Fruit fly (Drosophila melanogaster) whole organism, embryonic: ENCODE measurements around the gene red.

ENCODE experiments used
- BEAF-32 ChIP-seq: fragments of 200-800 bp; sonication (Bioruptor generic); optimal IDR thresholded peaks from 3 replicates; lab custom pipeline; 2017; ENCODE audit warnings: missing biosample characterization, missing genetic modification characterization, mild to moderate bottlenecking, moderate library complexity, missing genetic modification reagents
- CG10565 ChIP-seq: fragments of 200-800 bp; sonication (Bioruptor generic); optimal IDR thresholded peaks from 3 replicates; lab custom pipeline; 2016; ENCODE audit warnings: missing biosample characterization, mild to moderate bottlenecking, missing genetic modification characterization
- CG14014 ChIP-seq: fragments of 200-800 bp; sonication (Bioruptor generic); IDR thresholded peaks from 2 replicates; pipeline ENCODE4 v1.3.6; 2022; ENCODE audit warnings: missing biosample characterization, missing genetic modification characterization
- CG14050 ChIP-seq: fragments of 200-800 bp; sonication (Bioruptor generic); IDR thresholded peaks from 3 replicates; pipeline ENCODE4 v1.3.6; 2022; ENCODE audit warnings: missing biosample characterization, missing genetic modification characterization
- CG18599 ChIP-seq: fragments of 200-800 bp; sonication (Bioruptor generic); optimal IDR thresholded peaks from 3 replicates; lab custom pipeline; 2017; ENCODE audit warnings: missing biosample characterization, missing genetic modification characterization, mild to moderate bottlenecking, moderate library complexity, missing genetic modification reagents
- CG2116 ChIP-seq: fragments of 200-800 bp; sonication (Bioruptor generic); optimal IDR thresholded peaks from 3 replicates; lab custom pipeline; 2018; ENCODE audit warnings: missing biosample characterization, mild to moderate bottlenecking, missing genetic modification characterization
- CG2875 ChIP-seq: fragments of 200-800 bp; sonication (Bioruptor generic); optimal IDR thresholded peaks from 2 replicates; lab custom pipeline; 2017; ENCODE audit warnings: missing biosample characterization, mild to moderate bottlenecking, missing genetic modification characterization, missing genetic modification reagents
- CG31365 ChIP-seq: fragments of 200-800 bp; sonication (Bioruptor generic); optimal IDR thresholded peaks from 2 replicates; lab custom pipeline; 2018; ENCODE audit warnings: missing biosample characterization, mild to moderate bottlenecking, missing genetic modification characterization
- CG32772 ChIP-seq: fragments of 200-800 bp; sonication (Bioruptor generic); IDR thresholded peaks from 2 replicates; pipeline ENCODE4 v1.3.6; 2022; ENCODE audit warnings: missing biosample characterization, missing genetic modification characterization
- CG33213 ChIP-seq: fragments of 200-800 bp; sonication (Bioruptor generic); optimal IDR thresholded peaks from 3 replicates; lab custom pipeline; 2016; ENCODE audit warnings: missing biosample characterization, missing genetic modification characterization
- CG3847 ChIP-seq: fragments of 200-800 bp; sonication (Bioruptor generic); IDR thresholded peaks from 2 replicates; pipeline ENCODE4 v1.3.6; 2022; ENCODE audit warnings: missing biosample characterization, missing genetic modification characterization
- CG43689 ChIP-seq: fragments of 200-800 bp; sonication (Bioruptor generic); IDR thresholded peaks from 2 replicates; pipeline ENCODE4 v1.3.6; 2022; ENCODE audit warnings: missing biosample characterization, missing genetic modification characterization
- CG4730 ChIP-seq: fragments of 200-800 bp; sonication (Bioruptor generic); IDR thresholded peaks from 2 replicates; pipeline ENCODE4 v1.3.6; 2022; ENCODE audit warnings: missing biosample characterization, missing genetic modification characterization
- CG4854 ChIP-seq: fragments of 200-800 bp; sonication (Bioruptor generic); optimal IDR thresholded peaks from 2 replicates; lab custom pipeline; 2016; ENCODE audit warnings: missing biosample characterization, missing genetic modification characterization, inconsistent platforms
- CG5245 ChIP-seq: fragments of 200-800 bp; sonication (Bioruptor generic); optimal IDR thresholded peaks from 3 replicates; lab custom pipeline; 2016; ENCODE audit warnings: missing biosample characterization, missing genetic modification characterization
- CG6854 ChIP-seq: fragments of 200-800 bp; sonication (Bioruptor generic); optimal IDR thresholded peaks from 3 replicates; lab custom pipeline; 2017; ENCODE audit warnings: missing biosample characterization, mild to moderate bottlenecking, missing genetic modification characterization
- CG8944 ChIP-seq: fragments of 200-800 bp; sonication (Bioruptor generic); optimal IDR thresholded peaks from 3 replicates; lab custom pipeline; 2016; ENCODE audit warnings: missing biosample characterization, missing genetic modification characterization
- CG9609 ChIP-seq: fragments of 200-800 bp; sonication (Bioruptor generic); optimal IDR thresholded peaks from 3 replicates; lab custom pipeline; 2016; ENCODE audit warnings: missing biosample characterization, missing genetic modification characterization
- CG9932 ChIP-seq: fragments of 200-800 bp; sonication (Bioruptor generic); IDR thresholded peaks from 2 replicates; pipeline ENCODE4 v1.3.6; 2022; ENCODE audit warnings: missing biosample characterization, missing genetic modification characterization
- CrebB ChIP-seq: fragments of 200-800 bp; sonication (Bioruptor generic); optimal IDR thresholded peaks from 3 replicates; lab custom pipeline; 2018; ENCODE audit warnings: missing biosample characterization, mild to moderate bottlenecking, missing genetic modification characterization
- D19A ChIP-seq: fragments of 200-800 bp; optimal IDR thresholded peaks from 3 replicates; lab custom pipeline; 2019; ENCODE audit warnings: missing biosample characterization, mild to moderate bottlenecking, missing genetic modification characterization, moderate library complexity
- D19B ChIP-seq: fragments of 200-800 bp; sonication (Bioruptor generic); optimal IDR thresholded peaks from 2 replicates; lab custom pipeline; 2017; ENCODE audit warnings: missing biosample characterization, mild to moderate bottlenecking, missing genetic modification characterization
- Deaf1 ChIP-seq: fragments of 200-800 bp; optimal IDR thresholded peaks from 3 replicates; lab custom pipeline; 2019; ENCODE audit warnings: missing biosample characterization, mild to moderate bottlenecking, missing genetic modification characterization, moderate library complexity
- Dfd ChIP-seq, 2 experiments: fragments of >200 bp; optimal IDR thresholded peaks; 2 replicates each; lab custom pipeline; 2017; ENCODE audit warnings: missing biosample characterization in 2 of 2, missing genetic modification characterization in 2 of 2
- Dref ChIP-seq: fragments of 200-800 bp; sonication (Bioruptor generic); IDR thresholded peaks from 2 replicates; pipeline ENCODE4 v1.3.6; 2022; ENCODE audit warnings: missing biosample characterization, missing genetic modification characterization
- Elba2 ChIP-seq: fragments of 200-800 bp; sonication (Bioruptor generic); optimal IDR thresholded peaks from 3 replicates; lab custom pipeline; 2016; ENCODE audit warnings: missing biosample characterization, missing genetic modification characterization
- Fer2 ChIP-seq: fragments of 200-800 bp; sonication (Bioruptor generic); optimal IDR thresholded peaks from 2 replicates; lab custom pipeline; 2018; ENCODE audit warnings: missing biosample characterization, mild to moderate bottlenecking, missing genetic modification characterization, moderate library complexity
- Fer3 ChIP-seq: fragments of 200-800 bp; sonication (Bioruptor generic); optimal IDR thresholded peaks from 2 replicates; lab custom pipeline; 2018; ENCODE audit warnings: missing biosample characterization, mild to moderate bottlenecking, missing genetic modification characterization, moderate library complexity
- Lim3 ChIP-seq: fragments of 200-800 bp; sonication (Bioruptor generic); IDR thresholded peaks from 2 replicates; pipeline ENCODE4 v1.3.6; 2022; ENCODE audit warnings: missing biosample characterization, missing genetic modification characterization
- MESR4 ChIP-seq: fragments of 200-800 bp; sonication (Bioruptor generic); optimal IDR thresholded peaks from 2 replicates; lab custom pipeline; 2018; ENCODE audit warnings: missing biosample characterization, mild to moderate bottlenecking, missing genetic modification characterization, moderate library complexity
- Nf-YB ChIP-seq: fragments of 200-800 bp; sonication (Bioruptor generic); optimal IDR thresholded peaks from 3 replicates; lab custom pipeline; 2019; ENCODE audit warnings: missing biosample characterization, mild to moderate bottlenecking, missing genetic modification characterization, moderate library complexity
- Oaz ChIP-seq: fragments of 200-800 bp; sonication (Bioruptor generic); IDR thresholded peaks from 2 replicates; pipeline ENCODE4 v1.3.6; 2022; ENCODE audit warnings: missing biosample characterization, missing genetic modification characterization
- Ssrp ChIP-seq: fragments of 200-800 bp; sonication (Bioruptor generic); optimal IDR thresholded peaks from 2 replicates; lab custom pipeline; 2018; ENCODE audit warnings: missing biosample characterization, mild to moderate bottlenecking, missing genetic modification characterization, moderate library complexity
- YL-1 ChIP-seq: fragments of 200-800 bp; sonication (Bioruptor generic); optimal IDR thresholded peaks from 3 replicates; lab custom pipeline; 2017; ENCODE audit warnings: missing biosample characterization, mild to moderate bottlenecking, missing genetic modification characterization
- ac ChIP-seq: fragments of 200-800 bp; sonication (Bioruptor generic); optimal IDR thresholded peaks from 3 replicates; lab custom pipeline; 2017; ENCODE audit warnings: missing biosample characterization, mild to moderate bottlenecking, missing genetic modification characterization
- ara ChIP-seq: fragments of 200-800 bp; sonication (Bioruptor generic); IDR thresholded peaks from 2 replicates; pipeline ENCODE4 v1.3.6; 2022; ENCODE audit warnings: missing biosample characterization, missing genetic modification characterization
- corto ChIP-seq: fragments of 200-800 bp; sonication (Bioruptor generic); optimal IDR thresholded peaks from 2 replicates; lab custom pipeline; 2016; ENCODE audit warnings: missing biosample characterization, mild to moderate bottlenecking, missing genetic modification characterization, moderate library complexity
- eve ChIP-seq, 2 experiments: fragments of >200 bp; optimal IDR thresholded peaks; 2 replicates each; lab custom pipeline; 2017; ENCODE audit warnings: missing biosample characterization in 2 of 2, missing genetic modification characterization in 2 of 2
- eyg ChIP-seq: fragments of 200-800 bp; sonication (Bioruptor generic); optimal IDR thresholded peaks from 3 replicates; lab custom pipeline; 2016; ENCODE audit warnings: missing biosample characterization, missing genetic modification characterization
- gce ChIP-seq: fragments of 200-800 bp; sonication (Bioruptor generic); IDR thresholded peaks from 3 replicates; pipeline ENCODE4 v1.3.6; 2022; ENCODE audit warnings: missing biosample characterization, missing genetic modification characterization
- gcm ChIP-seq: fragments of 200-800 bp; sonication (Bioruptor generic); optimal IDR thresholded peaks from 2 replicates; lab custom pipeline; 2019; ENCODE audit warnings: missing biosample characterization, mild to moderate bottlenecking, missing genetic modification characterization, moderate library complexity
- gcm2 ChIP-seq: fragments of 200-800 bp; sonication (Bioruptor generic); optimal IDR thresholded peaks from 2 replicates; lab custom pipeline; 2016; ENCODE audit warnings: missing biosample characterization, missing genetic modification characterization
- gt ChIP-seq: fragments of 200-800 bp; sonication (Bioruptor generic); IDR thresholded peaks from 2 replicates; pipeline ENCODE4 v1.3.6; 2022; ENCODE audit warnings: missing biosample characterization, missing genetic modification characterization
- lola ChIP-seq, 3 experiments: fragments of >200 bp in 2 of 3; fragments of 200-800 bp in 1 of 3; sonication (Bioruptor generic) in 1 of 3; optimal IDR thresholded peaks; 2 replicates each; lab custom pipeline; 2017 to 2019; ENCODE audit warnings: missing biosample characterization in 3 of 3, missing genetic modification characterization in 3 of 3, mild to moderate bottlenecking in 1 of 3, moderate library complexity in 1 of 3
- sc ChIP-seq, 3 experiments: fragments of >200 bp in 2 of 3; fragments of 200-800 bp in 1 of 3; sonication (Bioruptor generic) in 1 of 3; optimal IDR thresholded peaks; 2 replicates in 2 of 3; 3 replicates in 1 of 3; lab custom pipeline; 2017; ENCODE audit warnings: mild to moderate bottlenecking in 1 of 3, missing biosample characterization in 1 of 3, missing genetic modification characterization in 1 of 3, missing genetic modification reagents in 1 of 3
- scrt ChIP-seq: fragments of 200-800 bp; sonication (Bioruptor generic); optimal IDR thresholded peaks from 2 replicates; lab custom pipeline; 2018; ENCODE audit warnings: missing biosample characterization, mild to moderate bottlenecking, missing genetic modification characterization, moderate library complexity
- shn ChIP-seq: fragments of 200-800 bp; sonication (Bioruptor generic); optimal IDR thresholded peaks from 3 replicates; lab custom pipeline; 2016; ENCODE audit warnings: missing biosample characterization, missing genetic modification characterization
- sqz ChIP-seq: fragments of 200-800 bp; sonication (Bioruptor generic); optimal IDR thresholded peaks from 3 replicates; lab custom pipeline; 2018; ENCODE audit warnings: missing biosample characterization, mild to moderate bottlenecking, missing genetic modification characterization
- stwl ChIP-seq: fragments of 200-800 bp; sonication (Bioruptor generic); optimal IDR thresholded peaks from 3 replicates; lab custom pipeline; 2018; ENCODE audit warnings: missing biosample characterization, mild to moderate bottlenecking, missing genetic modification characterization, moderate library complexity
- tll ChIP-seq, 2 experiments: fragments of 200-800 bp in 1 of 2; fragments of >200 bp in 1 of 2; sonication (Bioruptor generic) in 1 of 2; optimal IDR thresholded peaks; 2 replicates each; lab custom pipeline; 2017 to 2019; ENCODE audit warnings: missing biosample characterization in 2 of 2, missing genetic modification characterization in 2 of 2, mild to moderate bottlenecking in 1 of 2, moderate library complexity in 1 of 2
- zfh1 ChIP-seq: fragments of 200-800 bp; sonication (Bioruptor generic); IDR thresholded peaks from 3 replicates; pipeline ENCODE4 v1.3.6; 2022; ENCODE audit warnings: missing biosample characterization, missing genetic modification characterization

red gene

DNA sequence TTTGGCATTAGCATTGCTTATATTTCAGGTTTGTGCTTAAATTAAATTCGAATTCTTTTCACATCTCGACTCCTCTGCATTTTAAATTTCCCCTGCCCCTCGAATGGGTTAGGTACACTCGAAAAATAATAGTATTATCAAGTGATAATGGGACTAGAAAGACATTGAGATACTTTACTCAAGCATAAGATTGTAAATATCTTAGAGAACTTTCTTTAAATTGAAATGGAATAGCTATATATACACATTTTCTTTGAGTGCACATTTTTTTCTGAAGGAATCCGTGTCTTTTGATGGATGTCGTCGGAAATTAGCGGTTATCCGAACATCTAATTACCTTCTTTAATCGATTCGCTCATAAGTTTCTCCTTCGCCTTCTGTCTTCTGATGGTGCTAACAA, 22.2 kb downstream of the red start (continued):
- TF ChIP-seq Dfd (GFP tag; optimal IDR thresholded peaks at IDR 0.05; lab: Kevin White, UChicago) (no peak), CG18599 (GFP tag; lab: Kevin White, UChicago) (no peak), sqz (GFP tag; lab: Kevin White, UChicago) (no peak), Fer3 (tag; lab: Kevin White, UChicago) (peak; percentile 18), CG4854 (GFP tag; lab: Kevin White, UChicago) (no peak), Dref (GFP tag; lab: Robert Waterston, UW) (no peak), Nf-YB (no peak), Lim3 (GFP tag; lab: Robert Waterston, UW) (no peak), gce (no peak), gcm2 (GFP tag; lab: Kevin White, UChicago) (no peak), eve (GFP tag; optimal IDR thresholded peaks at IDR 0.05; lab: Kevin White, UChicago) (no peak), tll (GFP tag; optimal IDR thresholded peaks at IDR 0.05; lab: Kevin White, UChicago) (no peak), CG3847 (GFP tag; lab: Robert Waterston, UW) (no peak), stwl (tag; lab: Kevin White, UChicago) (no peak), D19A (tag; lab: Kevin White, UChicago) (no peak), CG8944 (GFP tag; lab: Kevin White, UChicago) (no peak), gcm (GFP tag; lab: Kevin White, UChicago) (no peak), sc (optimal IDR thresholded peaks at IDR 0.05; lab: Kevin White, UChicago) (no peak), sc (GFP tag; optimal IDR thresholded peaks at IDR 0.05; lab: Kevin White, UChicago) (no peak), CG10565 (GFP tag; lab: Kevin White, UChicago) (no peak), CG32772 (GFP tag; lab: Robert Waterston, UW) (no peak), Elba2 (GFP tag; lab: Kevin White, UChicago) (no peak), ac (GFP tag; lab: Kevin White, UChicago) (no peak), corto (no peak), YL-1 (no peak), CrebB (tag; lab: Kevin White, UChicago) (no peak), Ssrp (no peak), CG9609 (GFP tag; lab: Kevin White, UChicago) (no peak), CG14014 (GFP tag; lab: Robert Waterston, UW) (no peak), CG6854 (GFP tag; lab: Kevin White, UChicago) (no peak), zfh1 (no peak), eyg (GFP tag; lab: Kevin White, UChicago) (no peak), CG43689 (no peak), Fer2 (tag; lab: Kevin White, UChicago) (no peak), CG2116 (GFP tag; lab: Kevin White, UChicago) (no peak), BEAF-32 (GFP tag; lab: Kevin White, UChicago) (no peak), CG33213 (GFP tag; lab: Kevin White, UChicago) (no peak), shn (no peak), CG9932 (peak; percentile 52; the same call in 1 of the 2 replicates), CG14050 (GFP tag; lab: Robert Waterston, UW) (no peak), CG31365 (no peak), gt (no peak), ara (no peak), Oaz (GFP tag; lab: Robert Waterston, UW) (no peak), CG5245 (GFP tag; lab: Kevin White, UChicago) (no peak), MESR4 (GFP tag; lab: Kevin White, UChicago) (no peak), D19B (GFP tag; lab: Kevin White, UChicago) (no peak), CG4730 (GFP tag; lab: Robert Waterston, UW) (0 out of 2 replicates have a peak, but pooled peaks have one; percentile 15), scrt (GFP tag; lab: Kevin White, UChicago) (no peak), Deaf1 (tag; lab: Kevin White, UChicago) (no peak), lola (GFP tag; optimal IDR thresholded peaks at IDR 0.05; lab: Kevin White, UChicago) (peak in 1 of 3 experiments; percentile 12), CG2875 (no peak)
